Worm (Caenorhabditis elegans) whole organism, L1 larva: Measurements from ENCODE around the gene slc-28.1.

Source experiments
- blmp-1 ChIP-seq: fragments of 150-350 bp; optimal IDR thresholded peaks from 2 replicates; lab custom pipeline; 2014; ENCODE audit warnings: missing biosample characterization, missing genetic modification characterization
- fos-1 ChIP-seq: fragments of 150-350 bp; optimal IDR thresholded peaks from 2 replicates; lab custom pipeline; 2014; ENCODE audit warnings: missing biosample characterization, missing genetic modification characterization
- isw-1 ChIP-seq: fragments of 200-800 bp; sonication (Bioruptor generic); IDR thresholded peaks from 2 replicates; pipeline ENCODE4 v1.3.6; 2022; ENCODE audit warnings: missing genetic modification characterization, missing compliant biosample characterization
- jun-1 ChIP-seq: fragments of 150-350 bp; optimal IDR thresholded peaks from 2 replicates; lab custom pipeline; 2014; ENCODE audit warnings: missing biosample characterization, missing genetic modification reagents, missing genetic modification characterization
- lir-3 ChIP-seq: sonication (generic microtip); optimal IDR thresholded peaks from 2 replicates; lab custom pipeline; 2016; ENCODE audit warnings: mild to moderate bottlenecking, missing genetic modification characterization, moderate library complexity, missing compliant biosample characterization; ENCODE audit not compliant: poor library complexity
- nhr-11 ChIP-seq: fragments of 150-350 bp; optimal IDR thresholded peaks from 2 replicates; lab custom pipeline; 2014; ENCODE audit warnings: missing biosample characterization, missing genetic modification characterization
- nhr-237 ChIP-seq: fragments of 150-350 bp; optimal IDR thresholded peaks from 2 replicates; lab custom pipeline; 2014; ENCODE audit warnings: missing biosample characterization, missing genetic modification characterization
- nhr-76 ChIP-seq: sonication (generic microtip); optimal IDR thresholded peaks from 2 replicates; lab custom pipeline; 2017; ENCODE audit warnings: missing biosample characterization, missing genetic modification characterization
- nhr-77 ChIP-seq: fragments of 150-350 bp; optimal IDR thresholded peaks from 2 replicates; lab custom pipeline; 2014; ENCODE audit warnings: missing biosample characterization, missing genetic modification characterization
- pag-3 ChIP-seq: sonication (generic microtip); optimal IDR thresholded peaks from 2 replicates; lab custom pipeline; 2017; ENCODE audit warnings: missing genetic modification characterization, mild to moderate bottlenecking, missing compliant biosample characterization, antibody characterized with exemption, borderline replicate concordance; ENCODE audit not compliant: insufficient read depth
- pqm-1 ChIP-seq: sonication (generic microtip); optimal IDR thresholded peaks from 3 replicates; lab custom pipeline; 2017; ENCODE audit warnings: missing biosample characterization, missing genetic modification characterization
- sox-4 ChIP-seq: sonication (generic microtip); optimal IDR thresholded peaks from 2 replicates; lab custom pipeline; 2016; ENCODE audit warnings: missing genetic modification characterization, missing compliant biosample characterization
- unc-62 ChIP-seq: fragments of 150-350 bp; optimal IDR thresholded peaks from 2 replicates; lab custom pipeline; 2014; ENCODE audit warnings: missing biosample characterization, missing genetic modification reagents, missing genetic modification characterization

- no peak for TF ChIP-seq nhr-76 (tag; lab: Kevin White, UChicago)
- no peak for TF ChIP-seq nhr-237
- no peak for TF ChIP-seq jun-1
- no peak for TF ChIP-seq sox-4
- TF ChIP-seq isw-1 (GFP tag; lab: Robert Waterston, UW) = no peak
- TF ChIP-seq fos-1 (tag; lab: Kevin White, UChicago) = no peak
- TF ChIP-seq lir-3 (tag; lab: Kevin White, UChicago) = no peak
- TF ChIP-seq unc-62 (GFP tag; lab: Kevin White, UChicago) = no peak
- no peak for TF ChIP-seq pqm-1 (tag; lab: Kevin White, UChicago)
- no peak for TF ChIP-seq blmp-1 (tag; lab: Kevin White, UChicago)
- TF ChIP-seq pag-3 = no peak
- no peak for TF ChIP-seq nhr-11 (tag; lab: Kevin White, UChicago)
- TF ChIP-seq nhr-77 = no peak
Measured at ce11 chrV:3426076-3426475, 37.5 kb upstream of the slc-28.1 start, which contains the start of gene srab-22.
